Fruit fly (Drosophila melanogaster) whole organism, embryonic: ENCODE results near the gene PolQ.
A peak's percentile ranks its signal among the peaks of the same experiment; 100 is the strongest.

Experiments
- Aef1 ChIP-seq: fragments of 200-800 bp; sonication (Bioruptor generic); IDR thresholded peaks from 3 replicates; pipeline ENCODE4 v1.3.6; 2022; ENCODE audit warnings: missing biosample characterization, missing genetic modification characterization
- Atf6 ChIP-seq: fragments of 200-800 bp; sonication (Bioruptor generic); IDR thresholded peaks from 2 replicates; pipeline ENCODE4 v1.3.6; 2022; ENCODE audit warnings: missing biosample characterization, missing genetic modification characterization
- B-H1 ChIP-seq: fragments of 200-800 bp; sonication (Bioruptor generic); IDR thresholded peaks from 3 replicates; pipeline ENCODE4 v1.3.6; 2022; ENCODE audit warnings: missing biosample characterization, missing genetic modification characterization
- CG12236 ChIP-seq: fragments of 200-800 bp; sonication (Bioruptor generic); optimal IDR thresholded peaks from 2 replicates; lab custom pipeline; 2016; ENCODE audit warnings: missing biosample characterization, missing genetic modification characterization
- CG12744 ChIP-seq: fragments of 200-800 bp; sonication (Bioruptor generic); optimal IDR thresholded peaks from 2 replicates; lab custom pipeline; 2016; ENCODE audit warnings: missing biosample characterization, missing genetic modification characterization
- CG13775 ChIP-seq: fragments of 200-800 bp; sonication (Bioruptor generic); optimal IDR thresholded peaks from 3 replicates; lab custom pipeline; 2017; ENCODE audit warnings: missing biosample characterization, mild to moderate bottlenecking, missing genetic modification characterization
- CG14965 ChIP-seq: fragments of 200-800 bp; sonication (Bioruptor generic); optimal IDR thresholded peaks from 2 replicates; lab custom pipeline; 2016; ENCODE audit warnings: missing biosample characterization, missing genetic modification characterization, borderline replicate concordance
- CG1602 ChIP-seq: fragments of 200-800 bp; sonication (Bioruptor generic); optimal IDR thresholded peaks from 3 replicates; lab custom pipeline; 2016; ENCODE audit warnings: missing biosample characterization, missing genetic modification characterization
- CG31224 ChIP-seq: fragments of 200-800 bp; sonication (Bioruptor generic); IDR thresholded peaks from 2 replicates; pipeline ENCODE4 v1.3.6; 2022; ENCODE audit warnings: missing biosample characterization, missing genetic modification characterization
- CG3847 ChIP-seq: fragments of 200-800 bp; sonication (Bioruptor generic); IDR thresholded peaks from 2 replicates; pipeline ENCODE4 v1.3.6; 2022; ENCODE audit warnings: missing biosample characterization, missing genetic modification characterization
- CG4730 ChIP-seq: fragments of 200-800 bp; sonication (Bioruptor generic); IDR thresholded peaks from 2 replicates; pipeline ENCODE4 v1.3.6; 2022; ENCODE audit warnings: missing biosample characterization, missing genetic modification characterization
- CG6854 ChIP-seq: fragments of 200-800 bp; sonication (Bioruptor generic); optimal IDR thresholded peaks from 3 replicates; lab custom pipeline; 2017; ENCODE audit warnings: missing biosample characterization, mild to moderate bottlenecking, missing genetic modification characterization
- CG7963 ChIP-seq: fragments of 200-800 bp; sonication (Bioruptor generic); IDR thresholded peaks from 3 replicates; pipeline ENCODE4 v1.3.6; 2022; ENCODE audit warnings: missing biosample characterization, missing genetic modification characterization; ENCODE audit not compliant: partially characterized antibody
- CG9817 ChIP-seq: fragments of 200-800 bp; sonication (Bioruptor generic); optimal IDR thresholded peaks from 2 replicates; lab custom pipeline; 2018; ENCODE audit warnings: missing biosample characterization, mild to moderate bottlenecking, missing genetic modification characterization, moderate library complexity
- CHES-1-like ChIP-seq: fragments of 200-800 bp; sonication (Bioruptor generic); optimal IDR thresholded peaks from 2 replicates; lab custom pipeline; 2016; ENCODE audit warnings: missing biosample characterization, missing genetic modification characterization
- Camta ChIP-seq: fragments of 200-800 bp; sonication (Bioruptor generic); optimal IDR thresholded peaks from 2 replicates; lab custom pipeline; 2016; ENCODE audit warnings: missing biosample characterization, missing genetic modification characterization
- CkIIα-i1 ChIP-seq: fragments of 200-800 bp; sonication (Bioruptor generic); IDR thresholded peaks from 2 replicates; pipeline ENCODE4 v1.3.6; 2022; ENCODE audit warnings: missing biosample characterization, missing genetic modification characterization
- Dref ChIP-seq: fragments of 200-800 bp; sonication (Bioruptor generic); IDR thresholded peaks from 2 replicates; pipeline ENCODE4 v1.3.6; 2022; ENCODE audit warnings: missing biosample characterization, missing genetic modification characterization
- Drgx ChIP-seq: fragments of 200-800 bp; sonication (Bioruptor generic); IDR thresholded peaks from 2 replicates; pipeline ENCODE4 v1.3.6; 2022; ENCODE audit warnings: missing biosample characterization, missing genetic modification characterization
- Hmr ChIP-seq: fragments of 200-800 bp; sonication (Bioruptor generic); optimal IDR thresholded peaks from 3 replicates; lab custom pipeline; 2017; ENCODE audit warnings: mild to moderate bottlenecking, missing biosample characterization, missing genetic modification reagents, missing genetic modification characterization
- Hmx ChIP-seq: fragments of 200-800 bp; sonication (Bioruptor generic); optimal IDR thresholded peaks from 2 replicates; lab custom pipeline; 2016; ENCODE audit warnings: missing biosample characterization, missing genetic modification characterization
- Hr3 ChIP-seq: fragments of 200-800 bp; sonication (Bioruptor generic); optimal IDR thresholded peaks from 3 replicates; lab custom pipeline; 2016; ENCODE audit warnings: missing biosample characterization, missing genetic modification characterization
- Hr39 ChIP-seq: fragments of >200 bp; optimal IDR thresholded peaks from 2 replicates; lab custom pipeline; 2017
- Lim3 ChIP-seq: fragments of 200-800 bp; sonication (Bioruptor generic); IDR thresholded peaks from 2 replicates; pipeline ENCODE4 v1.3.6; 2022; ENCODE audit warnings: missing biosample characterization, missing genetic modification characterization
- Lpt ChIP-seq: fragments of >200 bp; optimal IDR thresholded peaks from 2 replicates; lab custom pipeline; 2018; ENCODE audit warnings: missing biosample characterization, missing genetic modification characterization
- Myb ChIP-seq: fragments of 200-800 bp; sonication (Bioruptor generic); optimal IDR thresholded peaks from 2 replicates; lab custom pipeline; 2016; ENCODE audit warnings: missing biosample characterization, missing genetic modification characterization
- Neu2 ChIP-seq: fragments of 200-800 bp; sonication (Bioruptor generic); optimal IDR thresholded peaks from 3 replicates; lab custom pipeline; 2016; ENCODE audit warnings: missing biosample characterization, missing genetic modification characterization, borderline replicate concordance
- Nf-YC ChIP-seq: fragments of 200-800 bp; optimal IDR thresholded peaks from 3 replicates; lab custom pipeline; 2019; ENCODE audit warnings: missing biosample characterization, mild to moderate bottlenecking, missing genetic modification characterization, moderate library complexity
- Poxn ChIP-seq: fragments of 200-800 bp; sonication (Bioruptor generic); IDR thresholded peaks from 2 replicates; pipeline ENCODE4 v1.3.6; 2022; ENCODE audit warnings: missing biosample characterization, missing genetic modification characterization
- Sry-δ ChIP-seq: fragments of 200-800 bp; sonication (Bioruptor generic); optimal IDR thresholded peaks from 2 replicates; lab custom pipeline; 2016; ENCODE audit warnings: missing biosample characterization, missing genetic modification characterization
- Trl ChIP-seq, 3 experiments: fragments of >200 bp in 2 of 3; fragments of 200-800 bp in 1 of 3; sonication (Bioruptor generic) in 1 of 3; optimal IDR thresholded peaks; 2 replicates in 1 of 3; 3 replicates in 2 of 3; lab custom pipeline; 2016 to 2017; ENCODE audit warnings: missing biosample characterization in 1 of 3, missing genetic modification characterization in 1 of 3
- ab ChIP-seq: fragments of 200-800 bp; sonication (Bioruptor generic); optimal IDR thresholded peaks from 2 replicates; lab custom pipeline; 2016; ENCODE audit warnings: missing biosample characterization, missing genetic modification characterization
- ac ChIP-seq: fragments of 200-800 bp; sonication (Bioruptor generic); optimal IDR thresholded peaks from 3 replicates; lab custom pipeline; 2017; ENCODE audit warnings: missing biosample characterization, mild to moderate bottlenecking, missing genetic modification characterization
- cwo ChIP-seq: fragments of 200-800 bp; sonication (Bioruptor generic); optimal IDR thresholded peaks from 3 replicates; lab custom pipeline; 2017; ENCODE audit warnings: missing biosample characterization, missing genetic modification characterization, mild to moderate bottlenecking, moderate library complexity, missing genetic modification reagents
- danr ChIP-seq: fragments of 200-800 bp; sonication (Bioruptor generic); IDR thresholded peaks from 2 replicates; pipeline ENCODE4 v1.3.6; 2022; ENCODE audit warnings: missing biosample characterization, missing genetic modification characterization
- gsb ChIP-seq: fragments of 200-800 bp; sonication (Bioruptor generic); IDR thresholded peaks from 2 replicates; pipeline ENCODE4 v1.3.6; 2022; ENCODE audit warnings: missing biosample characterization, missing genetic modification characterization
- kni ChIP-seq: fragments of 200-800 bp; sonication (Bioruptor generic); optimal IDR thresholded peaks from 3 replicates; lab custom pipeline; 2017; ENCODE audit warnings: mild to moderate bottlenecking, missing biosample characterization, missing genetic modification reagents, missing genetic modification characterization
- lmd ChIP-seq: fragments of 200-800 bp; sonication (Bioruptor generic); IDR thresholded peaks from 2 replicates; pipeline ENCODE4 v1.3.6; 2022; ENCODE audit warnings: missing biosample characterization, missing genetic modification characterization
- maf-S ChIP-seq: fragments of 200-800 bp; sonication (Bioruptor generic); optimal IDR thresholded peaks from 2 replicates; lab custom pipeline; 2016; ENCODE audit warnings: missing biosample characterization, missing genetic modification characterization
- mam ChIP-seq: fragments of 200-800 bp; sonication (Bioruptor generic); optimal IDR thresholded peaks from 3 replicates; lab custom pipeline; 2016; ENCODE audit warnings: missing biosample characterization, missing genetic modification characterization
- pho ChIP-seq: fragments of 200-800 bp; sonication (Bioruptor generic); optimal IDR thresholded peaks from 2 replicates; lab custom pipeline; 2016; ENCODE audit warnings: missing biosample characterization, missing genetic modification characterization
- pnt ChIP-seq: fragments of 200-800 bp; sonication (Bioruptor generic); optimal IDR thresholded peaks from 3 replicates; lab custom pipeline; 2016; ENCODE audit warnings: missing biosample characterization, missing genetic modification characterization
- repo ChIP-seq: fragments of 200-800 bp; sonication (Bioruptor generic); optimal IDR thresholded peaks from 2 replicates; lab custom pipeline; 2016; ENCODE audit warnings: missing biosample characterization, missing genetic modification characterization
- sc ChIP-seq, 3 experiments: fragments of >200 bp in 2 of 3; fragments of 200-800 bp in 1 of 3; sonication (Bioruptor generic) in 1 of 3; optimal IDR thresholded peaks; 2 replicates in 2 of 3; 3 replicates in 1 of 3; lab custom pipeline; 2017; ENCODE audit warnings: mild to moderate bottlenecking in 1 of 3, missing biosample characterization in 1 of 3, missing genetic modification characterization in 1 of 3, missing genetic modification reagents in 1 of 3
- sisA ChIP-seq: fragments of 200-800 bp; sonication (Bioruptor generic); IDR thresholded peaks from 2 replicates; pipeline ENCODE4 v1.3.6; 2022; ENCODE audit warnings: missing biosample characterization, missing genetic modification characterization
- slou ChIP-seq: fragments of 200-800 bp; sonication (Bioruptor generic); optimal IDR thresholded peaks from 3 replicates; lab custom pipeline; 2016; ENCODE audit warnings: missing biosample characterization, missing genetic modification characterization
- sr ChIP-seq: fragments of 200-800 bp; sonication (Bioruptor generic); IDR thresholded peaks from 3 replicates; pipeline ENCODE4 v1.3.6; 2022; ENCODE audit warnings: missing biosample characterization, missing genetic modification characterization
- tna ChIP-seq: fragments of 200-800 bp; sonication (Bioruptor generic); IDR thresholded peaks from 2 replicates; pipeline ENCODE4 v1.3.6; 2022; ENCODE audit warnings: missing biosample characterization, missing genetic modification characterization; ENCODE audit not compliant: partially characterized antibody
- twi ChIP-seq: fragments of 200-800 bp; optimal IDR thresholded peaks from 2 replicates; lab custom pipeline; 2019; ENCODE audit warnings: missing biosample characterization, mild to moderate bottlenecking, missing genetic modification characterization, moderate library complexity
- tx ChIP-seq: fragments of 200-800 bp; sonication (Bioruptor generic); optimal IDR thresholded peaks from 2 replicates; lab custom pipeline; 2016; ENCODE audit warnings: missing biosample characterization, missing genetic modification characterization
- usp ChIP-seq: fragments of >200 bp; optimal IDR thresholded peaks from 2 replicates; lab custom pipeline; 2017; ENCODE audit warnings: missing biosample characterization, missing genetic modification characterization
- wdn ChIP-seq: fragments of 200-800 bp; sonication (Bioruptor generic); IDR thresholded peaks from 2 replicates; pipeline ENCODE4 v1.3.6; 2022; ENCODE audit warnings: missing biosample characterization, missing genetic modification characterization
- wek ChIP-seq: fragments of 200-800 bp; sonication (Bioruptor generic); optimal IDR thresholded peaks from 3 replicates; lab custom pipeline; 2018; ENCODE audit warnings: missing biosample characterization, mild to moderate bottlenecking, missing genetic modification characterization, moderate library complexity

Gene PolQ

DNA sequence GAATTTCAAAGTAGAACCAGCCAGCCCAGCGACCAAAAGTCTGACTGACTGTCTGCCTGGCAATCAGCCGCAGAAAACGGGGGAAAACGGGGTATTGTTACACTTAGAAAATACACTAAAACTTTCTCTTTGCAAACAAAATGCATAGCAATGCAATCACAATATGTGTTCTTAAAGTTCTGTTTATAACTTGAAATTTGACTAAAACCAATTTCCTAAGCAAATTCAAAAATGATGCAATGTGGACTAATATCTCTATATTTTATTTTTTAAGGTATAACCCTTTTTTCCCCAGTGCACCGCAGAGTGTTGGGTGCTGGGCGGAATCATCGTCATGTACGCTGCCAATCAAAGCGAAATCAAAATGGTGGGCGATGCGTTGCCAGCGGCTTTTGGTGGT lies 38.9 kb upstream of the PolQ start (continued):
- TF ChIP-seq Trl (optimal IDR thresholded peaks at IDR 0.05; lab: Kevin White, UChicago) (no peak), Trl (GFP tag; optimal IDR thresholded peaks at IDR 0.05; lab: Kevin White, UChicago) (no peak), B-H1 (GFP tag; lab: Robert Waterston, UW) (no peak), CG31224 (no peak), tna (no peak), Aef1 (GFP tag; lab: Robert Waterston, UW) (no peak), twi (tag; lab: Kevin White, UChicago) (no peak), CG12744 (GFP tag; lab: Kevin White, UChicago) (no peak), pnt (no peak), pho (GFP tag; lab: Kevin White, UChicago) (no peak), ac (GFP tag; lab: Kevin White, UChicago) (no peak), Hr3 (GFP tag; lab: Kevin White, UChicago) (no peak), CG1602 (GFP tag; lab: Kevin White, UChicago) (no peak), usp (GFP tag; lab: Kevin White, UChicago) (no peak), Hmr (GFP tag; lab: Kevin White, UChicago) (peak; percentile 61), ab (GFP tag; lab: Kevin White, UChicago) (no peak), Lim3 (no peak), Poxn (GFP tag; lab: Robert Waterston, UW) (no peak), Hmx (GFP tag; lab: Kevin White, UChicago) (no peak), Nf-YC (tag; lab: Kevin White, UChicago) (no peak), CG6854 (GFP tag; lab: Kevin White, UChicago) (no peak), Lpt (GFP tag; lab: Kevin White, UChicago) (no peak), repo (GFP tag; lab: Kevin White, UChicago) (no peak), Hr39 (lab: Kevin White, UChicago) (no peak), cwo (GFP tag; lab: Kevin White, UChicago) (peak; percentile 14), tx (no peak), CG14965 (GFP tag; lab: Kevin White, UChicago) (no peak), CG3847 (GFP tag; lab: Robert Waterston, UW) (no peak), Atf6 (no peak), CG4730 (no peak), CHES-1-like (GFP tag; lab: Kevin White, UChicago) (no peak), Camta (GFP tag; lab: Kevin White, UChicago) (no peak), CG9817 (peak; percentile 32), slou (no peak), danr (GFP tag; lab: Robert Waterston, UW) (no peak), Neu2 (GFP tag; lab: Kevin White, UChicago) (no peak), kni (GFP tag; lab: Kevin White, UChicago) (no peak), CkIIα-i1 (GFP tag; lab: Robert Waterston, UW) (no peak), Dref (GFP tag; lab: Robert Waterston, UW) (no peak), mam (GFP tag; lab: Kevin White, UChicago) (peak; percentile 7), Sry-δ (GFP tag; lab: Kevin White, UChicago) (no peak), CG7963 (GFP tag; lab: Robert Waterston, UW) (no peak), sr (GFP tag; lab: Robert Waterston, UW) (no peak), CG12236 (GFP tag; lab: Kevin White, UChicago) (no peak), sisA (GFP tag; lab: Robert Waterston, UW) (0 out of 2 replicates have a peak, but pooled peaks have one; percentile 33), sc (optimal IDR thresholded peaks at IDR 0.05; lab: Kevin White, UChicago) (no peak), sc (GFP tag; optimal IDR thresholded peaks at IDR 0.05; lab: Kevin White, UChicago) (no peak), gsb (GFP tag; lab: Robert Waterston, UW) (no peak), wdn (GFP tag; lab: Robert Waterston, UW) (no peak), wek (GFP tag; lab: Kevin White, UChicago) (no peak), Myb (GFP tag; lab: Kevin White, UChicago) (no peak), lmd (GFP tag; lab: Robert Waterston, UW) (peak; percentile 6; the same call in 1 of the 2 replicates), maf-S (GFP tag; lab: Kevin White, UChicago) (no peak), CG13775 (GFP tag; lab: Kevin White, UChicago) (no peak), Drgx (GFP tag; lab: Robert Waterston, UW) (no peak)
